Fruit fly (Drosophila melanogaster) whole organism, embryonic: ENCODE results near the gene CG13850.

Experiments
- ATbp ChIP-seq: fragments of 200-800 bp; sonication (Bioruptor generic); optimal IDR thresholded peaks from 2 replicates; lab custom pipeline; 2017; ENCODE audit warnings: missing biosample characterization, mild to moderate bottlenecking, missing genetic modification characterization, missing genetic modification reagents
- B-H2 ChIP-seq: fragments of 200-800 bp; sonication (Bioruptor generic); optimal IDR thresholded peaks from 2 replicates; lab custom pipeline; 2018; ENCODE audit warnings: missing biosample characterization, mild to moderate bottlenecking, missing genetic modification characterization
- CG10274 ChIP-seq: fragments of 200-800 bp; sonication (Bioruptor generic); optimal IDR thresholded peaks from 3 replicates; lab custom pipeline; 2017; ENCODE audit warnings: missing biosample characterization, mild to moderate bottlenecking, missing genetic modification characterization
- CG10321 ChIP-seq: fragments of 200-800 bp; sonication (Bioruptor generic); IDR thresholded peaks from 2 replicates; pipeline ENCODE4 v1.3.6; 2022; ENCODE audit warnings: missing biosample characterization, missing genetic modification characterization
- CG11696 ChIP-seq: fragments of 200-800 bp; sonication (Bioruptor generic); IDR thresholded peaks from 2 replicates; pipeline ENCODE4 v1.3.6; 2022; ENCODE audit warnings: missing biosample characterization, missing genetic modification characterization
- CG13296 ChIP-seq: fragments of 200-800 bp; sonication (Bioruptor generic); optimal IDR thresholded peaks from 3 replicates; lab custom pipeline; 2018; ENCODE audit warnings: missing biosample characterization, mild to moderate bottlenecking, missing genetic modification characterization
- CG14441 ChIP-seq: fragments of 200-800 bp; sonication (Bioruptor generic); IDR thresholded peaks from 2 replicates; pipeline ENCODE4 v1.3.6; 2022; ENCODE audit warnings: missing biosample characterization, missing genetic modification characterization
- CG15696 ChIP-seq: fragments of 200-800 bp; sonication (Bioruptor generic); optimal IDR thresholded peaks from 2 replicates; lab custom pipeline; 2019; ENCODE audit warnings: missing biosample characterization, mild to moderate bottlenecking, missing genetic modification characterization, moderate library complexity
- CG16863 ChIP-seq: fragments of 200-800 bp; sonication (Bioruptor generic); optimal IDR thresholded peaks from 3 replicates; lab custom pipeline; 2016; ENCODE audit warnings: missing biosample characterization, missing genetic modification characterization
- CG18599 ChIP-seq: fragments of 200-800 bp; sonication (Bioruptor generic); optimal IDR thresholded peaks from 3 replicates; lab custom pipeline; 2017; ENCODE audit warnings: missing biosample characterization, missing genetic modification characterization, mild to moderate bottlenecking, moderate library complexity, missing genetic modification reagents
- CG2120 ChIP-seq: fragments of 200-800 bp; sonication (Bioruptor generic); optimal IDR thresholded peaks from 3 replicates; lab custom pipeline; 2016; ENCODE audit warnings: missing biosample characterization, missing genetic modification characterization
- CG2712 ChIP-seq: fragments of 200-800 bp; optimal IDR thresholded peaks from 3 replicates; lab custom pipeline; 2019; ENCODE audit warnings: missing biosample characterization, mild to moderate bottlenecking, missing genetic modification characterization, moderate library complexity
- CG32772 ChIP-seq: fragments of 200-800 bp; sonication (Bioruptor generic); IDR thresholded peaks from 2 replicates; pipeline ENCODE4 v1.3.6; 2022; ENCODE audit warnings: missing biosample characterization, missing genetic modification characterization
- CG4404 ChIP-seq: fragments of 200-800 bp; sonication (Bioruptor generic); IDR thresholded peaks from 2 replicates; pipeline ENCODE4 v1.3.6; 2022; ENCODE audit warnings: missing biosample characterization, missing genetic modification characterization
- CG5245 ChIP-seq: fragments of 200-800 bp; sonication (Bioruptor generic); optimal IDR thresholded peaks from 3 replicates; lab custom pipeline; 2016; ENCODE audit warnings: missing biosample characterization, missing genetic modification characterization
- CG6813 ChIP-seq: fragments of 200-800 bp; sonication (Bioruptor generic); optimal IDR thresholded peaks from 2 replicates; lab custom pipeline; 2017; ENCODE audit warnings: missing biosample characterization, missing genetic modification characterization, mild to moderate bottlenecking, moderate library complexity, missing genetic modification reagents
- CG7928 ChIP-seq: fragments of 200-800 bp; sonication (Bioruptor generic); optimal IDR thresholded peaks from 2 replicates; lab custom pipeline; 2017; ENCODE audit warnings: missing biosample characterization, mild to moderate bottlenecking, missing genetic modification characterization
- Dek ChIP-seq: fragments of 200-800 bp; sonication (Bioruptor generic); optimal IDR thresholded peaks from 3 replicates; lab custom pipeline; 2019; ENCODE audit warnings: missing biosample characterization, mild to moderate bottlenecking, missing genetic modification characterization, moderate library complexity
- Dip3 ChIP-seq: fragments of 200-800 bp; sonication (Bioruptor generic); optimal IDR thresholded peaks from 3 replicates; lab custom pipeline; 2016; ENCODE audit warnings: missing biosample characterization, missing genetic modification characterization
- E2f2 ChIP-seq: fragments of 200-800 bp; sonication (Bioruptor generic); IDR thresholded peaks from 2 replicates; pipeline ENCODE4 v1.3.6; 2022; ENCODE audit warnings: missing biosample characterization, missing genetic modification characterization
- Ets65A ChIP-seq: fragments of 200-800 bp; sonication (Bioruptor generic); peaks from one replicate; lab custom pipeline; 2016; ENCODE audit warnings: missing biosample characterization, missing genetic modification characterization
- Fer3 ChIP-seq: fragments of 200-800 bp; sonication (Bioruptor generic); optimal IDR thresholded peaks from 2 replicates; lab custom pipeline; 2018; ENCODE audit warnings: missing biosample characterization, mild to moderate bottlenecking, missing genetic modification characterization, moderate library complexity
- Mad ChIP-seq: fragments of 200-800 bp; sonication (Bioruptor generic); optimal IDR thresholded peaks from 2 replicates; lab custom pipeline; 2016; ENCODE audit warnings: missing biosample characterization, missing genetic modification characterization
- Opbp ChIP-seq: fragments of 200-800 bp; sonication (Bioruptor generic); IDR thresholded peaks from 3 replicates; pipeline ENCODE4 v1.3.6; 2022; ENCODE audit warnings: missing biosample characterization, missing genetic modification characterization; ENCODE audit not compliant: partially characterized antibody
- Scr ChIP-seq: fragments of 200-800 bp; sonication (Bioruptor generic); IDR thresholded peaks from 2 replicates; pipeline ENCODE4 v1.3.6; 2022; ENCODE audit warnings: missing biosample characterization, missing genetic modification characterization; ENCODE audit not compliant: partially characterized antibody
- Six4 ChIP-seq: fragments of 200-800 bp; sonication (Bioruptor generic); optimal IDR thresholded peaks from 2 replicates; lab custom pipeline; 2016; ENCODE audit warnings: missing biosample characterization, missing genetic modification characterization
- Sox100B ChIP-seq: fragments of 200-800 bp; sonication (Bioruptor generic); optimal IDR thresholded peaks from 3 replicates; lab custom pipeline; 2018; ENCODE audit warnings: missing biosample characterization, mild to moderate bottlenecking, missing genetic modification characterization
- Xbp1 ChIP-seq: fragments of 200-800 bp; sonication (Bioruptor generic); optimal IDR thresholded peaks from 3 replicates; lab custom pipeline; 2016; ENCODE audit warnings: missing biosample characterization, mild to moderate bottlenecking, missing genetic modification characterization
- ap ChIP-seq: fragments of 200-800 bp; sonication (Bioruptor generic); IDR thresholded peaks from 2 replicates; pipeline ENCODE4 v1.3.6; 2022; ENCODE audit warnings: missing biosample characterization, missing genetic modification characterization
- cad ChIP-seq: fragments of >200 bp; optimal IDR thresholded peaks from 2 replicates; lab custom pipeline; 2017; ENCODE audit warnings: missing biosample characterization, missing genetic modification characterization
- corto ChIP-seq: fragments of 200-800 bp; sonication (Bioruptor generic); optimal IDR thresholded peaks from 2 replicates; lab custom pipeline; 2016; ENCODE audit warnings: missing biosample characterization, mild to moderate bottlenecking, missing genetic modification characterization, moderate library complexity
- da ChIP-seq: fragments of 200-800 bp; sonication (Bioruptor generic); optimal IDR thresholded peaks from 2 replicates; lab custom pipeline; 2016; ENCODE audit warnings: missing biosample characterization, missing genetic modification characterization
- dysf ChIP-seq: fragments of 200-800 bp; sonication (Bioruptor generic); IDR thresholded peaks from 3 replicates; pipeline ENCODE4 v1.3.6; 2022; ENCODE audit warnings: missing biosample characterization, missing genetic modification characterization
- exex ChIP-seq: fragments of 200-800 bp; sonication (Bioruptor generic); optimal IDR thresholded peaks from 4 replicates; lab custom pipeline; 2018; ENCODE audit warnings: missing biosample characterization, mild to moderate bottlenecking, missing genetic modification characterization, moderate library complexity
- fu2 ChIP-seq: fragments of 200-800 bp; sonication (Bioruptor generic); optimal IDR thresholded peaks from 2 replicates; lab custom pipeline; 2016; ENCODE audit warnings: missing biosample characterization, missing genetic modification characterization
- gro ChIP-seq: fragments of 200-800 bp; sonication (Bioruptor generic); optimal IDR thresholded peaks from 2 replicates; lab custom pipeline; 2016; ENCODE audit warnings: missing biosample characterization, missing genetic modification characterization
- hb ChIP-seq: fragments of 200-800 bp; sonication (Bioruptor generic); IDR thresholded peaks from 3 replicates; pipeline ENCODE4 v1.3.6; 2022; ENCODE audit warnings: missing biosample characterization, missing genetic modification characterization; ENCODE audit not compliant: partially characterized antibody
- hbn ChIP-seq: fragments of 200-800 bp; sonication (Bioruptor generic); IDR thresholded peaks from 2 replicates; pipeline ENCODE4 v1.3.6; 2022; ENCODE audit warnings: missing biosample characterization, missing genetic modification characterization; ENCODE audit not compliant: partially characterized antibody
- ind ChIP-seq: fragments of 200-800 bp; sonication (Bioruptor generic); optimal IDR thresholded peaks from 3 replicates; lab custom pipeline; 2016; ENCODE audit warnings: missing biosample characterization, missing genetic modification characterization
- lbe ChIP-seq: fragments of 200-800 bp; sonication (Bioruptor generic); optimal IDR thresholded peaks from 2 replicates; lab custom pipeline; 2016; ENCODE audit warnings: missing biosample characterization, mild to moderate bottlenecking, missing genetic modification characterization
- mam ChIP-seq: fragments of 200-800 bp; sonication (Bioruptor generic); optimal IDR thresholded peaks from 3 replicates; lab custom pipeline; 2016; ENCODE audit warnings: missing biosample characterization, missing genetic modification characterization
- otp ChIP-seq: fragments of 200-800 bp; sonication (Bioruptor generic); IDR thresholded peaks from 3 replicates; pipeline ENCODE4, ENCODE4 v1.3.6; 2022; ENCODE audit warnings: missing biosample characterization, missing genetic modification characterization
- peb ChIP-seq: fragments of 200-800 bp; sonication (Bioruptor generic); IDR thresholded peaks from 2 replicates; pipeline ENCODE4 v1.3.6; 2022; ENCODE audit warnings: missing biosample characterization, missing genetic modification characterization
- sc ChIP-seq, 3 experiments: fragments of >200 bp in 2 of 3; fragments of 200-800 bp in 1 of 3; sonication (Bioruptor generic) in 1 of 3; optimal IDR thresholded peaks; 2 replicates in 2 of 3; 3 replicates in 1 of 3; lab custom pipeline; 2017; ENCODE audit warnings: mild to moderate bottlenecking in 1 of 3, missing biosample characterization in 1 of 3, missing genetic modification characterization in 1 of 3, missing genetic modification reagents in 1 of 3
- sens ChIP-seq: fragments of 200-800 bp; sonication (Bioruptor generic); peaks from one replicate; lab custom pipeline; 2016; ENCODE audit warnings: missing biosample characterization, missing genetic modification characterization
- tio ChIP-seq: fragments of 200-800 bp; sonication (Bioruptor generic); optimal IDR thresholded peaks from 2 replicates; lab custom pipeline; 2017; ENCODE audit warnings: missing biosample characterization, missing genetic modification characterization, inconsistent platforms
- tna ChIP-seq: fragments of 200-800 bp; sonication (Bioruptor generic); IDR thresholded peaks from 2 replicates; pipeline ENCODE4 v1.3.6; 2022; ENCODE audit warnings: missing biosample characterization, missing genetic modification characterization; ENCODE audit not compliant: partially characterized antibody
- toy ChIP-seq: fragments of 200-800 bp; sonication (Bioruptor generic); IDR thresholded peaks from 2 replicates; pipeline ENCODE4 v1.3.6; 2022; ENCODE audit warnings: missing biosample characterization, missing genetic modification characterization
- tx ChIP-seq: fragments of 200-800 bp; sonication (Bioruptor generic); optimal IDR thresholded peaks from 2 replicates; lab custom pipeline; 2016; ENCODE audit warnings: missing biosample characterization, missing genetic modification characterization
- unc-4 ChIP-seq: fragments of 200-800 bp; sonication (Bioruptor generic); IDR thresholded peaks from 2 replicates; pipeline ENCODE4 v1.3.6; 2022; ENCODE audit warnings: missing biosample characterization, missing genetic modification characterization; ENCODE audit not compliant: partially characterized antibody
- usp ChIP-seq: fragments of >200 bp; optimal IDR thresholded peaks from 2 replicates; lab custom pipeline; 2017; ENCODE audit warnings: missing biosample characterization, missing genetic modification characterization
- yki ChIP-seq: fragments of >200 bp; optimal IDR thresholded peaks from 3 replicates; lab custom pipeline; 2018

CG13850 gene

DNA sequence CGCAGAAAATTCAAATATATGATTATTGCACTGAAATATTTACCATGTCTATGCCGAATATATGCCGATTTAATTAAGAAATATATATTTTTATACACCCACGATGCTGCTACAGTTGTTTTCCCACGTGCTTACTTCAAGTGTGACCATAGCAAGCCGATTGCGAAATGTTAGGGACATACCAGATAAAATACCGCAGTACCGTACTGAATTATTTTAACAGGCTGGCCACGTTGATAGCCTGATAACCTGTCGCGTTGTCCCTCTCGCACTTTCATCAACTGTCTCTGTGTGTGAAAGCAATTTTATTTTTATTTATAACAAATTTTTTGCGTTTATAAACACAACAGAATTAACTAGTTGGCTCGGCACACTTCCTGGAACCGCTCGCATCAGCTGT, 10.2 kb upstream of the CG13850 start, which contains the start of the genes Nop56 and mats (continued):
- TF ChIP-seq ap (GFP tag; lab: Robert Waterston, UW) (no peak), CG7928 (GFP tag; lab: Kevin White, UChicago) (no peak), tna (no peak), CG2120 (no peak), Sox100B (GFP tag; lab: Kevin White, UChicago) (no peak), CG6813 (GFP tag; lab: Kevin White, UChicago) (no peak), gro (GFP tag; lab: Kevin White, UChicago) (peak; percentile 30), CG11696 (GFP tag; lab: Robert Waterston, UW) (no peak), CG16863 (GFP tag; lab: Kevin White, UChicago) (no peak), CG10321 (peak; percentile 94), CG2712 (tag; lab: Kevin White, UChicago) (peak; percentile 45), lbe (GFP tag; lab: Kevin White, UChicago) (peak; percentile 8), toy (GFP tag; lab: Robert Waterston, UW) (no peak), Fer3 (tag; lab: Kevin White, UChicago) (peak; percentile 17), Opbp (GFP tag; lab: Robert Waterston, UW) (peak; percentile 29; the same call in 1 of the 3 replicates), ind (GFP tag; lab: Kevin White, UChicago) (no peak), Ets65A (GFP tag; lab: Kevin White, UChicago) (no peak), CG5245 (GFP tag; lab: Kevin White, UChicago) (no peak), hb (GFP tag; lab: Robert Waterston, UW) (no peak), dysf (no peak), da (no peak), otp (GFP tag; lab: Robert Waterston, UW) (no peak), CG14441 (GFP tag; lab: Robert Waterston, UW) (no peak), sc (optimal IDR thresholded peaks at IDR 0.05; lab: Kevin White, UChicago) (no peak), sc (GFP tag; optimal IDR thresholded peaks at IDR 0.05; lab: Kevin White, UChicago) (no peak), fu2 (GFP tag; lab: Kevin White, UChicago) (no peak), CG18599 (GFP tag; lab: Kevin White, UChicago) (no peak), CG13296 (GFP tag; lab: Kevin White, UChicago) (no peak), sens (peak; percentile 74), exex (tag; lab: Kevin White, UChicago) (peak; percentile 41), ATbp (GFP tag; lab: Kevin White, UChicago) (no peak), hbn (peak; percentile 38; the same call in 1 of the 2 replicates), B-H2 (GFP tag; lab: Kevin White, UChicago) (peak; percentile 63), CG10274 (no peak), E2f2 (GFP tag; lab: Robert Waterston, UW) (peak; percentile 23; the same call in 1 of the 2 replicates), Xbp1 (GFP tag; lab: Kevin White, UChicago) (no peak), CG4404 (no peak), Dip3 (GFP tag; lab: Kevin White, UChicago) (no peak), tio (no peak), cad (no peak), mam (GFP tag; lab: Kevin White, UChicago) (no peak), Dek (tag; lab: Kevin White, UChicago) (no peak), Mad (peak; percentile 22), corto (no peak), Scr (GFP tag; lab: Robert Waterston, UW) (peak; percentile 35; the same call in 1 of the 2 replicates), Six4 (no peak), CG32772 (no peak), CG15696 (tag; lab: Kevin White, UChicago) (no peak), yki (no peak), unc-4 (0 out of 2 replicates have a peak, but pooled peaks have one; percentile 38), usp (GFP tag; lab: Kevin White, UChicago) (no peak), peb (GFP tag; lab: Robert Waterston, UW) (no peak), tx (GFP tag; lab: Kevin White, UChicago) (no peak)
